Fruit fly (Drosophila melanogaster) whole organism, embryonic: ENCODE results near the gene CG15553.

Source experiments
- Ada2b ChIP-seq: fragments of 200-800 bp; sonication (Bioruptor generic); IDR thresholded peaks from 2 replicates; pipeline ENCODE4 v1.3.6; 2022; ENCODE audit warnings: missing biosample characterization, missing genetic modification characterization
- Atf-2 ChIP-seq: fragments of 200-800 bp; sonication (Bioruptor generic); optimal IDR thresholded peaks from 2 replicates; lab custom pipeline; 2016; ENCODE audit warnings: missing biosample characterization, missing genetic modification characterization
- CG10209 ChIP-seq: fragments of 200-800 bp; sonication (Bioruptor generic); optimal IDR thresholded peaks from 3 replicates; lab custom pipeline; 2017; ENCODE audit warnings: missing biosample characterization, mild to moderate bottlenecking, missing genetic modification characterization, missing genetic modification reagents
- CG11085 ChIP-seq: fragments of 200-800 bp; sonication (Bioruptor generic); IDR thresholded peaks from 2 replicates; pipeline ENCODE4 v1.3.6; 2022; ENCODE audit warnings: missing biosample characterization, missing genetic modification characterization
- CG11723 ChIP-seq: fragments of 200-800 bp; sonication (Bioruptor generic); optimal IDR thresholded peaks from 2 replicates; lab custom pipeline; 2017; ENCODE audit warnings: missing biosample characterization, mild to moderate bottlenecking, missing genetic modification characterization
- CG12155 ChIP-seq: fragments of 200-800 bp; sonication (Bioruptor generic); optimal IDR thresholded peaks from 3 replicates; lab custom pipeline; 2016; ENCODE audit warnings: missing biosample characterization, missing genetic modification characterization
- CG13775 ChIP-seq: fragments of 200-800 bp; sonication (Bioruptor generic); optimal IDR thresholded peaks from 3 replicates; lab custom pipeline; 2017; ENCODE audit warnings: missing biosample characterization, mild to moderate bottlenecking, missing genetic modification characterization
- CG14441 ChIP-seq: fragments of 200-800 bp; sonication (Bioruptor generic); IDR thresholded peaks from 2 replicates; pipeline ENCODE4 v1.3.6; 2022; ENCODE audit warnings: missing biosample characterization, missing genetic modification characterization
- CG1602 ChIP-seq: fragments of 200-800 bp; sonication (Bioruptor generic); optimal IDR thresholded peaks from 3 replicates; lab custom pipeline; 2016; ENCODE audit warnings: missing biosample characterization, missing genetic modification characterization
- CG1603 ChIP-seq: fragments of 200-800 bp; sonication (Bioruptor generic); optimal IDR thresholded peaks from 2 replicates; lab custom pipeline; 2019; ENCODE audit warnings: missing biosample characterization, mild to moderate bottlenecking, missing genetic modification characterization, moderate library complexity
- CG1647 ChIP-seq: fragments of 200-800 bp; sonication (Bioruptor generic); optimal IDR thresholded peaks from 3 replicates; lab custom pipeline; 2016; ENCODE audit warnings: missing biosample characterization, missing genetic modification characterization
- CG32532 ChIP-seq: fragments of 200-800 bp; sonication (Bioruptor generic); IDR thresholded peaks from 2 replicates; pipeline ENCODE4 v1.3.6; 2022; ENCODE audit warnings: missing biosample characterization, missing genetic modification characterization
- CG32772 ChIP-seq: fragments of 200-800 bp; sonication (Bioruptor generic); IDR thresholded peaks from 2 replicates; pipeline ENCODE4 v1.3.6; 2022; ENCODE audit warnings: missing biosample characterization, missing genetic modification characterization
- CG4360 ChIP-seq: fragments of 200-800 bp; sonication (Bioruptor generic); IDR thresholded peaks from 2 replicates; pipeline ENCODE4 v1.3.6; 2022; ENCODE audit warnings: missing biosample characterization, missing genetic modification characterization
- CG6254 ChIP-seq: fragments of 200-800 bp; sonication (Bioruptor generic); optimal IDR thresholded peaks from 3 replicates; lab custom pipeline; 2017; ENCODE audit warnings: mild to moderate bottlenecking, missing biosample characterization, missing genetic modification reagents, missing genetic modification characterization
- CG6854 ChIP-seq: fragments of 200-800 bp; sonication (Bioruptor generic); optimal IDR thresholded peaks from 3 replicates; lab custom pipeline; 2017; ENCODE audit warnings: missing biosample characterization, mild to moderate bottlenecking, missing genetic modification characterization
- CG7928 ChIP-seq: fragments of 200-800 bp; sonication (Bioruptor generic); optimal IDR thresholded peaks from 2 replicates; lab custom pipeline; 2017; ENCODE audit warnings: missing biosample characterization, mild to moderate bottlenecking, missing genetic modification characterization
- CG9932 ChIP-seq: fragments of 200-800 bp; sonication (Bioruptor generic); IDR thresholded peaks from 2 replicates; pipeline ENCODE4 v1.3.6; 2022; ENCODE audit warnings: missing biosample characterization, missing genetic modification characterization
- Dfd ChIP-seq, 2 experiments: fragments of >200 bp; optimal IDR thresholded peaks; 2 replicates each; lab custom pipeline; 2017; ENCODE audit warnings: missing biosample characterization in 2 of 2, missing genetic modification characterization in 2 of 2
- GATAe ChIP-seq: fragments of 200-800 bp; sonication (Bioruptor generic); conservative IDR thresholded peaks from 2 replicates; pipeline ENCODE4 v1.3.6; 2022; ENCODE audit warnings: missing biosample characterization, missing genetic modification characterization
- Hmr ChIP-seq: fragments of 200-800 bp; sonication (Bioruptor generic); optimal IDR thresholded peaks from 3 replicates; lab custom pipeline; 2017; ENCODE audit warnings: mild to moderate bottlenecking, missing biosample characterization, missing genetic modification reagents, missing genetic modification characterization
- Hr51 ChIP-seq, 2 experiments: fragments of 200-800 bp; sonication (Bioruptor generic); optimal IDR thresholded peaks; 2 replicates in 1 of 2; 3 replicates in 1 of 2; lab custom pipeline; 2016 to 2018; ENCODE audit warnings: missing biosample characterization in 2 of 2, missing genetic modification characterization in 2 of 2, mild to moderate bottlenecking in 1 of 2, moderate library complexity in 1 of 2
- MESR4 ChIP-seq: fragments of 200-800 bp; sonication (Bioruptor generic); optimal IDR thresholded peaks from 2 replicates; lab custom pipeline; 2018; ENCODE audit warnings: missing biosample characterization, mild to moderate bottlenecking, missing genetic modification characterization, moderate library complexity
- MTF-1 ChIP-seq: fragments of 200-800 bp; sonication (Bioruptor generic); optimal IDR thresholded peaks from 2 replicates; lab custom pipeline; 2018; ENCODE audit warnings: missing biosample characterization, mild to moderate bottlenecking, missing genetic modification characterization, borderline replicate concordance
- Meics ChIP-seq: fragments of 200-800 bp; sonication (Bioruptor generic); optimal IDR thresholded peaks from 2 replicates; lab custom pipeline; 2017; ENCODE audit warnings: missing biosample characterization, mild to moderate bottlenecking, missing genetic modification characterization
- PHDP ChIP-seq: fragments of 200-800 bp; sonication (Bioruptor generic); optimal IDR thresholded peaks from 3 replicates; lab custom pipeline; 2018; ENCODE audit warnings: missing biosample characterization, mild to moderate bottlenecking, missing genetic modification characterization, moderate library complexity
- Trl ChIP-seq, 3 experiments: fragments of >200 bp in 2 of 3; fragments of 200-800 bp in 1 of 3; sonication (Bioruptor generic) in 1 of 3; optimal IDR thresholded peaks; 2 replicates in 1 of 3; 3 replicates in 2 of 3; lab custom pipeline; 2016 to 2017; ENCODE audit warnings: missing biosample characterization in 1 of 3, missing genetic modification characterization in 1 of 3
- ap ChIP-seq: fragments of 200-800 bp; sonication (Bioruptor generic); IDR thresholded peaks from 2 replicates; pipeline ENCODE4 v1.3.6; 2022; ENCODE audit warnings: missing biosample characterization, missing genetic modification characterization
- az2 ChIP-seq: fragments of 200-800 bp; sonication (Bioruptor generic); optimal IDR thresholded peaks from 3 replicates; lab custom pipeline; 2016; ENCODE audit warnings: missing biosample characterization, missing genetic modification characterization
- bcd ChIP-seq: fragments of 200-800 bp; sonication (Bioruptor generic); optimal IDR thresholded peaks from 2 replicates; lab custom pipeline; 2017; ENCODE audit warnings: missing biosample characterization, mild to moderate bottlenecking, missing genetic modification characterization
- corto ChIP-seq: fragments of 200-800 bp; sonication (Bioruptor generic); optimal IDR thresholded peaks from 2 replicates; lab custom pipeline; 2016; ENCODE audit warnings: missing biosample characterization, mild to moderate bottlenecking, missing genetic modification characterization, moderate library complexity
- disco-r ChIP-seq: fragments of 200-800 bp; sonication (Bioruptor generic); optimal IDR thresholded peaks from 2 replicates; lab custom pipeline; 2016; ENCODE audit warnings: missing biosample characterization, missing genetic modification characterization
- dm ChIP-seq: fragments of 200-800 bp; sonication (Bioruptor generic); optimal IDR thresholded peaks from 3 replicates; lab custom pipeline; 2016; ENCODE audit warnings: missing biosample characterization, missing genetic modification characterization
- dmrt11E ChIP-seq: fragments of 200-800 bp; sonication (Bioruptor generic); optimal IDR thresholded peaks from 3 replicates; lab custom pipeline; 2018; ENCODE audit warnings: missing biosample characterization, mild to moderate bottlenecking, missing genetic modification characterization, moderate library complexity
- ind ChIP-seq: fragments of 200-800 bp; sonication (Bioruptor generic); optimal IDR thresholded peaks from 3 replicates; lab custom pipeline; 2016; ENCODE audit warnings: missing biosample characterization, missing genetic modification characterization
- kni ChIP-seq: fragments of 200-800 bp; sonication (Bioruptor generic); optimal IDR thresholded peaks from 3 replicates; lab custom pipeline; 2017; ENCODE audit warnings: mild to moderate bottlenecking, missing biosample characterization, missing genetic modification reagents, missing genetic modification characterization
- maf-S ChIP-seq: fragments of 200-800 bp; sonication (Bioruptor generic); optimal IDR thresholded peaks from 2 replicates; lab custom pipeline; 2016; ENCODE audit warnings: missing biosample characterization, missing genetic modification characterization
- p53 ChIP-seq: fragments of 200-800 bp; sonication (Bioruptor generic); optimal IDR thresholded peaks from 2 replicates; lab custom pipeline; 2016; ENCODE audit warnings: missing biosample characterization, missing genetic modification characterization
- pho ChIP-seq: fragments of 200-800 bp; sonication (Bioruptor generic); optimal IDR thresholded peaks from 2 replicates; lab custom pipeline; 2016; ENCODE audit warnings: missing biosample characterization, missing genetic modification characterization
- sim ChIP-seq: fragments of 200-800 bp; sonication (Bioruptor generic); IDR thresholded peaks from 2 replicates; pipeline ENCODE4 v1.3.6; 2022; ENCODE audit warnings: missing biosample characterization, missing genetic modification characterization
- so ChIP-seq: fragments of 200-800 bp; sonication (Bioruptor generic); IDR thresholded peaks from 3 replicates; pipeline ENCODE4 v1.3.6; 2022; ENCODE audit warnings: missing biosample characterization, missing genetic modification characterization
- sqz ChIP-seq: fragments of 200-800 bp; sonication (Bioruptor generic); optimal IDR thresholded peaks from 3 replicates; lab custom pipeline; 2018; ENCODE audit warnings: missing biosample characterization, mild to moderate bottlenecking, missing genetic modification characterization
- stwl ChIP-seq: fragments of 200-800 bp; sonication (Bioruptor generic); optimal IDR thresholded peaks from 3 replicates; lab custom pipeline; 2018; ENCODE audit warnings: missing biosample characterization, mild to moderate bottlenecking, missing genetic modification characterization, moderate library complexity
- unpg ChIP-seq: fragments of 200-800 bp; sonication (Bioruptor generic); optimal IDR thresholded peaks from 3 replicates; lab custom pipeline; 2018; ENCODE audit warnings: missing biosample characterization, mild to moderate bottlenecking, missing genetic modification characterization, moderate library complexity
- zen ChIP-seq: fragments of 200-800 bp; sonication (Bioruptor generic); optimal IDR thresholded peaks from 3 replicates; lab custom pipeline; 2018; ENCODE audit warnings: missing biosample characterization, mild to moderate bottlenecking, missing genetic modification characterization, moderate library complexity
- zfh1 ChIP-seq: fragments of 200-800 bp; sonication (Bioruptor generic); IDR thresholded peaks from 3 replicates; pipeline ENCODE4 v1.3.6; 2022; ENCODE audit warnings: missing biosample characterization, missing genetic modification characterization

CG15553 gene

dm6 chr3R:31059807-31060707, 40.9 kb downstream of the CG15553 start (continued):
- TF ChIP-seq CG13775 = peak; percentile 33
- TF ChIP-seq pho (GFP tag; lab: Kevin White, UChicago) = peak; percentile 47
- TF ChIP-seq CG1603 (tag; lab: Kevin White, UChicago) = peak; percentile 47
- TF ChIP-seq so (GFP tag; lab: Robert Waterston, UW) = peak; percentile 38; the same call in 1 of the 3 replicates
- TF ChIP-seq Hr51 (GFP tag; optimal IDR thresholded peaks at IDR 0.05; lab: Kevin White, UChicago) = peak; percentile 18 to 59
- TF ChIP-seq az2 = peak; percentile 37
- TF ChIP-seq CG1602 (GFP tag; lab: Kevin White, UChicago) = peak; percentile 15
- peak; percentile 14 for TF ChIP-seq Atf-2
- TF ChIP-seq unpg = peak; percentile 64
- TF ChIP-seq zfh1 (GFP tag; lab: Robert Waterston, UW) = peak; percentile 49; the same call in 1 of the 3 replicates
- no peak for TF ChIP-seq CG6854
- peak; percentile 43 for TF ChIP-seq CG32532 (GFP tag; lab: Robert Waterston, UW)
- peak; percentile 17 for TF ChIP-seq CG10209 (GFP tag; lab: Kevin White, UChicago)
- peak; percentile 40 for TF ChIP-seq ap (GFP tag; lab: Robert Waterston, UW)
- peak in 1 of 2 experiments; percentile 47 for TF ChIP-seq Trl (optimal IDR thresholded peaks at IDR 0.05; lab: Kevin White, UChicago)
- TF ChIP-seq Trl (GFP tag; optimal IDR thresholded peaks at IDR 0.05; lab: Kevin White, UChicago) = peak; percentile 41
- TF ChIP-seq CG6254 (GFP tag; lab: Kevin White, UChicago) = peak; percentile 14
- no peak for TF ChIP-seq maf-S (GFP tag; lab: Kevin White, UChicago)
- TF ChIP-seq CG4360 (GFP tag; lab: Robert Waterston, UW) = peak; percentile 77
- TF ChIP-seq p53 (GFP tag; lab: Kevin White, UChicago) = peak; percentile 41
- TF ChIP-seq Hmr = peak; percentile 2
- TF ChIP-seq ind (GFP tag; lab: Kevin White, UChicago) = peak; percentile 45

- TF ChIP-seq dm (GFP tag; lab: Kevin White, UChicago) = no peak
- TF ChIP-seq CG14441 (GFP tag; lab: Robert Waterston, UW) = peak; percentile 53
- TF ChIP-seq GATAe = no peak; the same call in 1 of the 2 replicates
- TF ChIP-seq bcd (GFP tag; lab: Kevin White, UChicago) = peak; percentile 77
- peak; percentile 55 for TF ChIP-seq CG12155 (GFP tag; lab: Kevin White, UChicago)
- peak; percentile 86 for TF ChIP-seq PHDP (tag; lab: Kevin White, UChicago)
- peak; percentile 69 for TF ChIP-seq Meics (GFP tag; lab: Kevin White, UChicago)
- peak; percentile 81 for TF ChIP-seq Ada2b (GFP tag; lab: Robert Waterston, UW)
- TF ChIP-seq stwl (tag; lab: Kevin White, UChicago) = peak; percentile 18
- TF ChIP-seq CG9932 (GFP tag; lab: Robert Waterston, UW) = peak; percentile 68
- peak; percentile 81 for TF ChIP-seq dmrt11E (tag; lab: Kevin White, UChicago)
- TF ChIP-seq so (GFP tag; lab: Robert Waterston, UW) = peak; percentile 74; the same call in 1 of the 3 replicates
- peak; percentile 81 for TF ChIP-seq CG32772 (GFP tag; lab: Robert Waterston, UW)
- peak; percentile 56 for TF ChIP-seq CG11085 (GFP tag; lab: Robert Waterston, UW)
- TF ChIP-seq ind (GFP tag; lab: Kevin White, UChicago) = peak; percentile 82
- peak; percentile 57 for TF ChIP-seq sqz (GFP tag; lab: Kevin White, UChicago)
- TF ChIP-seq corto (GFP tag; lab: Kevin White, UChicago) = peak; percentile 73
- TF ChIP-seq sim (GFP tag; lab: Robert Waterston, UW) = peak; percentile 70
- peak; percentile 72 for TF ChIP-seq CG11723 (GFP tag; lab: Kevin White, UChicago)
- no peak for TF ChIP-seq disco-r (GFP tag; lab: Kevin White, UChicago)
- peak; percentile 6 for TF ChIP-seq CG7928 (GFP tag; lab: Kevin White, UChicago)
- peak; percentile 88 for TF ChIP-seq kni (GFP tag; lab: Kevin White, UChicago)
- no peak for TF ChIP-seq Dfd (GFP tag; optimal IDR thresholded peaks at IDR 0.05; lab: Kevin White, UChicago)
- TF ChIP-seq CG1647 (GFP tag; lab: Kevin White, UChicago) = peak; percentile 5
- peak; percentile 72 for TF ChIP-seq MTF-1
- TF ChIP-seq MESR4 (GFP tag; lab: Kevin White, UChicago) = peak; percentile 17
- TF ChIP-seq zen (tag; lab: Kevin White, UChicago) = peak; percentile 64
Observed at dm6 chr3R:31059036-31059806, 41.7 kb downstream of the CG15553 start.
